Fruit fly (Drosophila melanogaster): ENCODE measurements around the gene mRpL1.

Gene mRpL1

dm6 chr3R:8313038-8313437, 11.8 kb downstream of the mRpL1 start, which contains the start of gene CG7483 (continued):
- TF ChIP-seq bab2 (GFP tag; optimal IDR thresholded peaks at IDR 0.05) = no peak
- no peak for TF ChIP-seq Meics (GFP tag; optimal IDR thresholded peaks at IDR 0.05)
- TF ChIP-seq CG11093 (GFP tag; IDR thresholded peaks at IDR 0.05) = no peak
- TF ChIP-seq CG8388 (GFP tag; optimal IDR thresholded peaks at IDR 0.05) = no peak
- TF ChIP-seq dimm (GFP tag; IDR thresholded peaks at IDR 0.05) = no peak
- peak; percentile 82; the same call in 2 of the 3 replicates for TF ChIP-seq Opbp (GFP tag; IDR thresholded peaks at IDR 0.05; ENCODE audit: partially characterized antibody)
- TF ChIP-seq trem (tag; optimal IDR thresholded peaks at IDR 0.05) = peak; percentile 58
- TF ChIP-seq CG7271 (tag; optimal IDR thresholded peaks at IDR 0.05) = peak; percentile 3
- TF ChIP-seq sc (optimal IDR thresholded peaks at IDR 0.05) = no peak
- no peak for TF ChIP-seq sc (GFP tag; optimal IDR thresholded peaks at IDR 0.05)
- peak; percentile 15 for TF ChIP-seq CG3995 (GFP tag; optimal IDR thresholded peaks at IDR 0.05)
- peak; percentile 84 for TF ChIP-seq bbx (GFP tag; IDR thresholded peaks at IDR 0.05; ENCODE audit: partially characterized antibody)
- TF ChIP-seq CG2116 (GFP tag; optimal IDR thresholded peaks at IDR 0.05) = peak; percentile 70
- TF ChIP-seq CG4854 (GFP tag; optimal IDR thresholded peaks at IDR 0.05) = no peak
- TF ChIP-seq kah (GFP tag; optimal IDR thresholded peaks at IDR 0.05) = no peak
- TF ChIP-seq MESR4 (GFP tag; optimal IDR thresholded peaks at IDR 0.05) = peak; percentile 93
- peak; percentile 7 for TF ChIP-seq CG33557 (GFP tag; optimal IDR thresholded peaks at IDR 0.05)
- peak; percentile 42 for TF ChIP-seq CG12659 (GFP tag; optimal IDR thresholded peaks at IDR 0.05)
- no peak for TF ChIP-seq gem (tag; optimal IDR thresholded peaks at IDR 0.05)
- no peak for TF ChIP-seq CG13894 (tag; optimal IDR thresholded peaks at IDR 0.05)
- peak; percentile 98 for TF ChIP-seq E2f2 (GFP tag; IDR thresholded peaks at IDR 0.05)
- peak; percentile 95 for TF ChIP-seq CG13287 (GFP tag; IDR thresholded peaks at IDR 0.05; ENCODE audit: partially characterized antibody)
- TF ChIP-seq pan (optimal IDR thresholded peaks at IDR 0.05) = no peak
- peak in 1 of 2 experiments; percentile 5 for TF ChIP-seq pan (GFP tag; optimal IDR thresholded peaks at IDR 0.05 in 1 of 2, IDR thresholded peaks at IDR 0.05 in 1 of 2)
- TF ChIP-seq Elba2 (GFP tag; optimal IDR thresholded peaks at IDR 0.05) = no peak
- peak; percentile 64 for TF ChIP-seq Med (GFP tag)
- no peak for TF ChIP-seq chn (GFP tag; optimal IDR thresholded peaks at IDR 0.05)
- peak; percentile 26 for TF ChIP-seq Fer1 (GFP tag; optimal IDR thresholded peaks at IDR 0.05)
- no peak for TF ChIP-seq grn (GFP tag; optimal IDR thresholded peaks at IDR 0.05)
- TF ChIP-seq B-H1 (GFP tag; IDR thresholded peaks at IDR 0.05) = no peak
- 0 out of 3 replicates have a peak, but pooled peaks have one; percentile 20 for TF ChIP-seq ci (GFP tag; IDR thresholded peaks at IDR 0.05)
- peak; percentile 79 for TF ChIP-seq nerfin-2 (GFP tag; IDR thresholded peaks at IDR 0.05; ENCODE audit: partially characterized antibody)
- TF ChIP-seq unc-4 (GFP tag; IDR thresholded peaks at IDR 0.05; ENCODE audit: partially characterized antibody) = peak; percentile 88
- TF ChIP-seq Gsc (GFP tag; IDR thresholded peaks at IDR 0.05) = no peak
- TF ChIP-seq nmo (GFP tag; optimal IDR thresholded peaks at IDR 0.05) = peak; percentile 22
- TF ChIP-seq wor (GFP tag; IDR thresholded peaks at IDR 0.05) = no peak
- TF ChIP-seq CrebB (tag; optimal IDR thresholded peaks at IDR 0.05) = no peak
- peak; percentile 52; the same call in 1 of the 3 replicates for TF ChIP-seq CG34422 (GFP tag; IDR thresholded peaks at IDR 0.05)
- TF ChIP-seq sd (tag; optimal IDR thresholded peaks at IDR 0.05) = peak; percentile 56
- no peak for TF ChIP-seq dati (GFP tag; IDR thresholded peaks at IDR 0.05)
- TF ChIP-seq BtbVII (GFP tag; optimal IDR thresholded peaks at IDR 0.05) = no peak
- peak; percentile 55 for TF ChIP-seq CG14710 (tag; optimal IDR thresholded peaks at IDR 0.05)
- TF ChIP-seq jigr1 (GFP tag; IDR thresholded peaks at IDR 0.05) = no peak
- TF ChIP-seq CG6254 (GFP tag; optimal IDR thresholded peaks at IDR 0.05) = no peak
- no peak for TF ChIP-seq pnt (GFP tag; optimal IDR thresholded peaks at IDR 0.05)
- no peak for TF ChIP-seq CG31388 (GFP tag; optimal IDR thresholded peaks at IDR 0.05)
- peak; percentile 90 for TF ChIP-seq ato (GFP tag; IDR thresholded peaks at IDR 0.05; ENCODE audit: partially characterized antibody)
- TF ChIP-seq CG31224 (GFP tag; IDR thresholded peaks at IDR 0.05) = no peak
- TF ChIP-seq CG18476 (GFP tag; optimal IDR thresholded peaks at IDR 0.05) = no peak
- peak; percentile 81 for TF ChIP-seq sqz (GFP tag; optimal IDR thresholded peaks at IDR 0.05)
- TF ChIP-seq az2 (GFP tag; optimal IDR thresholded peaks at IDR 0.05) = no peak
